Worm (Caenorhabditis elegans) whole organism, L1 larva: ENCODE measurements around the gene T05H4.11.

Source experiments
- C34B4.2 ChIP-seq: sonication (generic microtip); optimal IDR thresholded peaks from 2 replicates; lab custom pipeline; 2017; ENCODE audit warnings: mild to moderate bottlenecking, missing genetic modification characterization, missing compliant biosample characterization
- F16B12.6 ChIP-seq: fragments of 150-350 bp; optimal IDR thresholded peaks from 2 replicates; lab custom pipeline; 2014; ENCODE audit warnings: missing biosample characterization, missing genetic modification characterization
- Y116A8C.19 ChIP-seq: sonication (generic microtip); optimal IDR thresholded peaks from 2 replicates; lab custom pipeline; 2016; ENCODE audit warnings: missing compliant biosample characterization, missing genetic modification characterization, borderline replicate concordance
- aly-2 ChIP-seq: fragments of 150-350 bp; optimal IDR thresholded peaks from 2 replicates; lab custom pipeline; 2014; ENCODE audit warnings: missing biosample characterization, missing genetic modification characterization
- blmp-1 ChIP-seq: fragments of 150-350 bp; optimal IDR thresholded peaks from 2 replicates; lab custom pipeline; 2014; ENCODE audit warnings: missing biosample characterization, missing genetic modification characterization
- ceh-90 ChIP-seq: sonication (generic microtip); optimal IDR thresholded peaks from 2 replicates; lab custom pipeline; 2016; ENCODE audit warnings: missing genetic modification characterization, missing compliant biosample characterization
- ces-1 ChIP-seq: fragments of 150-350 bp; optimal IDR thresholded peaks from 2 replicates; lab custom pipeline; 2014; ENCODE audit warnings: missing biosample characterization, missing genetic modification reagents, missing genetic modification characterization
- dpl-1 ChIP-seq, 3 experiments: fragments of 150-350 bp in 2 of 3; sonication (generic microtip) in 1 of 3; optimal IDR thresholded peaks; 2 replicates each; lab custom pipeline; 2014 to 2017; ENCODE audit warnings: missing biosample characterization in 3 of 3, missing genetic modification characterization in 3 of 3, missing genetic modification reagents in 3 of 3
- efl-1 ChIP-seq, 4 experiments: fragments of 150-350 bp; optimal IDR thresholded peaks in 3 of 4; peaks in 1 of 4; 1 replicate in 1 of 4; 2 replicates in 3 of 4; lab custom pipeline; 2014; ENCODE audit warnings: missing biosample characterization in 2 of 4, missing genetic modification characterization in 2 of 4, missing genetic modification reagents in 2 of 4
- egl-13 ChIP-seq: sonication (generic microtip); optimal IDR thresholded peaks from 2 replicates; lab custom pipeline; 2016; ENCODE audit warnings: missing genotype, missing genetic modification reagents, missing genetic modification characterization, missing compliant biosample characterization
- elt-2 ChIP-seq: sonication (generic microtip); optimal IDR thresholded peaks from 2 replicates; lab custom pipeline; 2016; ENCODE audit warnings: missing genetic modification characterization, mild to moderate bottlenecking, inconsistent platforms, missing compliant biosample characterization, missing genetic modification reagents
- elt-3 ChIP-seq, 6 experiments: fragments of 150-350 bp in 1 of 6; sonication (generic microtip); optimal IDR thresholded peaks; 2 replicates each; lab custom pipeline; 2017 to 2018; ENCODE audit warnings: missing biosample characterization in 6 of 6, missing genetic modification characterization in 6 of 6, inconsistent platforms in 1 of 6
- ets-5 ChIP-seq: fragments of 200-800 bp; sonication (Bioruptor generic); IDR thresholded peaks from 2 replicates; pipeline ENCODE4 v1.3.6; 2022; ENCODE audit warnings: missing genetic modification characterization, missing compliant biosample characterization
- fos-1 ChIP-seq: fragments of 150-350 bp; optimal IDR thresholded peaks from 2 replicates; lab custom pipeline; 2014; ENCODE audit warnings: missing biosample characterization, missing genetic modification characterization
- hlh-4 ChIP-seq: sonication (generic microtip); optimal IDR thresholded peaks from 2 replicates; lab custom pipeline; 2016; ENCODE audit warnings: mild to moderate bottlenecking, missing genetic modification characterization, missing compliant biosample characterization
- hpl-2 ChIP-seq: fragments of 150-350 bp; optimal IDR thresholded peaks from 2 replicates; lab custom pipeline; 2014; ENCODE audit warnings: missing biosample characterization, missing genetic modification reagents, missing genetic modification characterization
- irx-1 ChIP-seq: sonication (generic microtip); optimal IDR thresholded peaks from 2 replicates; lab custom pipeline; 2016; ENCODE audit warnings: missing genetic modification characterization, missing compliant biosample characterization
- lin-13 ChIP-seq: fragments of 150-350 bp; optimal IDR thresholded peaks from 2 replicates; lab custom pipeline; 2014; ENCODE audit warnings: missing biosample characterization, missing genetic modification reagents, missing genetic modification characterization
- lin-14 ChIP-seq: fragments of 200-800 bp; sonication (Bioruptor generic); optimal IDR thresholded peaks from 2 replicates; lab custom pipeline; 2018; ENCODE audit warnings: mild to moderate bottlenecking, missing genetic modification characterization, moderate library complexity, missing compliant biosample characterization
- lin-35 ChIP-seq, 2 experiments: fragments of 150-350 bp; optimal IDR thresholded peaks; 2 replicates each; lab custom pipeline; 2014; ENCODE audit warnings: missing biosample characterization in 2 of 2, missing genetic modification characterization in 2 of 2, missing genetic modification reagents in 2 of 2
- lsy-2 ChIP-seq, 2 experiments: fragments of 150-350 bp; optimal IDR thresholded peaks; 2 replicates each; lab custom pipeline; 2014; ENCODE audit warnings: missing biosample characterization in 2 of 2, missing genetic modification characterization in 2 of 2
- mab-9 ChIP-seq: fragments of 200-800 bp; sonication (Bioruptor generic); IDR thresholded peaks from 2 replicates; pipeline ENCODE4 v1.3.6; 2022; ENCODE audit warnings: missing genetic modification reagents, missing genetic modification characterization, missing compliant biosample characterization
- mef-2 ChIP-seq: fragments of 150-350 bp; optimal IDR thresholded peaks from 2 replicates; lab custom pipeline; 2014; ENCODE audit warnings: missing biosample characterization, missing genetic modification characterization
- mep-1 ChIP-seq: fragments of 150-350 bp; optimal IDR thresholded peaks from 2 replicates; lab custom pipeline; 2014; ENCODE audit warnings: missing biosample characterization, missing genetic modification characterization
- nhr-12 ChIP-seq: sonication (generic microtip); optimal IDR thresholded peaks from 2 replicates; lab custom pipeline; 2017; ENCODE audit warnings: missing biosample characterization, missing genetic modification characterization
- nhr-20 ChIP-seq: sonication (generic microtip); optimal IDR thresholded peaks from 2 replicates; lab custom pipeline; 2016; ENCODE audit warnings: mild to moderate bottlenecking, missing genetic modification characterization, missing compliant biosample characterization
- nhr-28 ChIP-seq: fragments of 150-350 bp; optimal IDR thresholded peaks from 2 replicates; lab custom pipeline; 2014; ENCODE audit warnings: missing biosample characterization, missing genetic modification characterization
- nhr-47 ChIP-seq: sonication (generic microtip); optimal IDR thresholded peaks from 2 replicates; lab custom pipeline; 2016; ENCODE audit warnings: mild to moderate bottlenecking, missing genetic modification characterization, moderate library complexity, missing compliant biosample characterization
- nhr-71 ChIP-seq: sonication (generic microtip); optimal IDR thresholded peaks from 2 replicates; lab custom pipeline; 2016; ENCODE audit warnings: mild to moderate bottlenecking, missing genetic modification characterization, moderate library complexity, missing compliant biosample characterization
- nhr-77 ChIP-seq: fragments of 150-350 bp; optimal IDR thresholded peaks from 2 replicates; lab custom pipeline; 2014; ENCODE audit warnings: missing biosample characterization, missing genetic modification characterization
- nhr-84 ChIP-seq: sonication (generic microtip); optimal IDR thresholded peaks from 2 replicates; lab custom pipeline; 2017; ENCODE audit warnings: missing biosample characterization, missing genetic modification characterization
- nhr-90 ChIP-seq: sonication (generic microtip); optimal IDR thresholded peaks from 2 replicates; lab custom pipeline; 2016; ENCODE audit warnings: mild to moderate bottlenecking, missing genetic modification characterization, missing compliant biosample characterization; ENCODE audit not compliant: poor library complexity
- pqm-1 ChIP-seq: sonication (generic microtip); optimal IDR thresholded peaks from 3 replicates; lab custom pipeline; 2017; ENCODE audit warnings: missing biosample characterization, missing genetic modification characterization
- rnt-1 ChIP-seq: sonication (generic microtip); optimal IDR thresholded peaks from 2 replicates; lab custom pipeline; 2016; ENCODE audit warnings: mild to moderate bottlenecking, missing genetic modification characterization, moderate library complexity, missing compliant biosample characterization
- skn-1 ChIP-seq: fragments of 150-350 bp; optimal IDR thresholded peaks from 2 replicates; lab custom pipeline; 2014; ENCODE audit warnings: missing biosample characterization, missing genetic modification characterization
- snpc-4 ChIP-seq: fragments of 150-350 bp; optimal IDR thresholded peaks from 2 replicates; lab custom pipeline; 2014; ENCODE audit warnings: missing biosample characterization, missing genetic modification characterization
- snu-23 ChIP-seq: sonication (generic microtip); optimal IDR thresholded peaks from 2 replicates; lab custom pipeline; 2016; ENCODE audit warnings: missing genetic modification characterization, missing compliant biosample characterization
- sptf-1 ChIP-seq: fragments of 150-350 bp; optimal IDR thresholded peaks from 2 replicates; lab custom pipeline; 2014; ENCODE audit warnings: missing biosample characterization, missing genetic modification characterization
- sup-37 ChIP-seq: fragments of 200-800 bp; sonication (Bioruptor generic); optimal IDR thresholded peaks from 2 replicates; lab custom pipeline; 2018; ENCODE audit warnings: mild to moderate bottlenecking, missing genetic modification characterization, missing compliant biosample characterization
- tbx-2 ChIP-seq: sonication (generic microtip); optimal IDR thresholded peaks from 2 replicates; lab custom pipeline; 2016; ENCODE audit warnings: missing genetic modification characterization, missing compliant biosample characterization
- tlp-1 ChIP-seq: fragments of 150-350 bp; optimal IDR thresholded peaks from 2 replicates; lab custom pipeline; 2014; ENCODE audit warnings: missing biosample characterization, missing genetic modification characterization
- unc-130 ChIP-seq: fragments of 150-350 bp; optimal IDR thresholded peaks from 2 replicates; lab custom pipeline; 2017; ENCODE audit warnings: missing biosample characterization, missing genetic modification characterization, inconsistent platforms
- unc-30 ChIP-seq: sonication (generic microtip); optimal IDR thresholded peaks from 2 replicates; lab custom pipeline; 2017; ENCODE audit warnings: missing biosample characterization, missing genetic modification characterization
- unc-62 ChIP-seq: fragments of 150-350 bp; optimal IDR thresholded peaks from 2 replicates; lab custom pipeline; 2014; ENCODE audit warnings: missing biosample characterization, missing genetic modification reagents, missing genetic modification characterization
- unc-98 ChIP-seq: fragments of 200-800 bp; sonication (Bioruptor generic); IDR thresholded peaks from 2 replicates; pipeline ENCODE4 v1.3.6; 2022; ENCODE audit warnings: missing genetic modification characterization, missing compliant biosample characterization
- vab-15 ChIP-seq: sonication (generic microtip); optimal IDR thresholded peaks from 2 replicates; lab custom pipeline; 2017; ENCODE audit warnings: missing genotype, mild to moderate bottlenecking, missing genetic modification characterization, missing compliant biosample characterization
- ztf-4 ChIP-seq: fragments of 150-350 bp; optimal IDR thresholded peaks from 2 replicates; lab custom pipeline; 2014; ENCODE audit warnings: missing biosample characterization, missing genetic modification characterization

T05H4.11 gene

ce11 chrV:6433446-6434178 lies 7.6 kb upstream of the T05H4.11 start, which contains the start of the genes gad-1 and erfa-1 (continued):
- no peak for TF ChIP-seq ces-1
- TF ChIP-seq sptf-1: no peak
- no peak for TF ChIP-seq sup-37
- no peak for TF ChIP-seq hlh-4 (tag; lab: Kevin White, UChicago)
- TF ChIP-seq efl-1 (optimal IDR thresholded peaks at IDR 0.05; lab: Kevin White, UChicago): peak; percentile 67 to 78
- TF ChIP-seq efl-1 (GFP tag; optimal IDR thresholded peaks at IDR 0.05 in 1 of 2; lab: Kevin White, UChicago): peak; percentile 67 to 82
- TF ChIP-seq unc-130: peak; percentile 66
- no peak for TF ChIP-seq ets-5 (GFP tag; lab: Robert Waterston, UW)
- TF ChIP-seq elt-2 (tag; lab: Kevin White, UChicago): no peak
- TF ChIP-seq unc-98 (GFP tag; lab: Robert Waterston, UW): no peak
- TF ChIP-seq ceh-90 (tag; lab: Kevin White, UChicago): peak; percentile 76
- TF ChIP-seq lin-13 (GFP tag; lab: Kevin White, UChicago): peak; percentile 30
- TF ChIP-seq vab-15: no peak
- TF ChIP-seq fos-1: no peak
- no peak for TF ChIP-seq nhr-28
- peak; percentile 66 for TF ChIP-seq skn-1 (tag; lab: Kevin White, UChicago)
- TF ChIP-seq unc-30: no peak

DNA sequence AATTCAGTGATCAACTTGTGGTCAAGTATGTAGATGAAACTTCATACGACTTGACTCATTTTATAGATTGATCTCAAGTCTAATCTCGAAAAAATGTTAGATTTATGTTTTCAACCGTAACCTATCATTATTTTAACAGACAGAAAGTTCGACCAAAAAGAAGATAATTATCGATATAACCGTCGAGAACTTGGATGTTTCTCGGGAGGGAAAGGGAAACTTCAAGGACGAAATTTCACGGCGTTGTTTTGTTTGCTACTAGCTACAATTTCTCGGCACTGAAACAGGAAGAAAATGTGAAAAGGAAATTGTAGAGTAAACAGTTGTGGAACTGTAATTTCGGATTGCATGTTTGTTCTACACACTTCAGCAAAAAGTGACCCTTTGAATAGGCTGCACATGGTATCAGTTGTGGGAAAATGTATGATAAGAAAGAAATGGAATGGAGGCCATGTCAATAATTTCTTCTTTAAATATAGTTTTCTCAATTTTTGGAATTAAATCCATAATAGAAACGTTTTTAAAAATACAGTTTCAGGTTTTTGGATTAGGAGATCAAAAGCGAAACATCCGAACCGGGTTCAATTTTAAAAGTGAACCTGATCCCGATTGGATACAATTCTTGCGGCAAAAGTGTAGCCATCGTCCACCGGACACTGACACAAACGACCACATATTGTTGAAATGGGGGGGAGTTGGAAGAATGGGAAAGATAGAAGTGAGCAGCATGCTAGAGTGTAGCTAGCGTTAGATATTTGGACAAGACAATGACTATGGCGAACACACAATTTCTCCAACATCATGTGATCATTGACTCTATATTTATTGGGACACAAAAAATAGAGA lies 4.7 kb upstream of the T05H4.11 start:
- TF ChIP-seq rnt-1 (peak; percentile 15), nhr-71 (tag; lab: Kevin White, UChicago) (peak; percentile 27), efl-1 (optimal IDR thresholded peaks at IDR 0.05; lab: Kevin White, UChicago) (no peak), efl-1 (GFP tag; optimal IDR thresholded peaks at IDR 0.05 in 1 of 2; lab: Kevin White, UChicago) (peak in 1 of 2 experiments; percentile 16), nhr-20 (tag; lab: Kevin White, UChicago) (peak; percentile 41), nhr-28 (no peak), lin-35 (GFP tag; optimal IDR thresholded peaks at IDR 0.05; lab: Kevin White, UChicago) (peak in 1 of 2 experiments; percentile 16), egl-13 (tag; lab: Kevin White, UChicago) (no peak), nhr-12 (no peak), snpc-4 (no peak), hpl-2 (GFP tag; lab: Kevin White, UChicago) (no peak), irx-1 (no peak), pqm-1 (tag; lab: Kevin White, UChicago) (no peak), nhr-84 (tag; lab: Kevin White, UChicago) (no peak), lsy-2 (tag; optimal IDR thresholded peaks at IDR 0.05; lab: Kevin White, UChicago) (peak in 1 of 2 experiments; percentile 10), nhr-77 (tag; lab: Kevin White, UChicago) (no peak), unc-62 (GFP tag; lab: Kevin White, UChicago) (no peak), lin-14 (GFP tag; lab: Kevin White, UChicago) (peak; percentile 22), blmp-1 (tag; lab: Kevin White, UChicago) (peak; percentile 92), nhr-90 (peak; percentile 33), nhr-47 (tag; lab: Kevin White, UChicago) (no peak), snu-23 (GFP tag; lab: Kevin White, UChicago) (peak; percentile 3), ztf-4 (tag; lab: Kevin White, UChicago) (no peak), vab-15 (no peak), elt-3 (tag; optimal IDR thresholded peaks at IDR 0.05; lab: Kevin White, UChicago) (peak in 2 of 6 experiments; percentile 3 to 24)

DNA sequence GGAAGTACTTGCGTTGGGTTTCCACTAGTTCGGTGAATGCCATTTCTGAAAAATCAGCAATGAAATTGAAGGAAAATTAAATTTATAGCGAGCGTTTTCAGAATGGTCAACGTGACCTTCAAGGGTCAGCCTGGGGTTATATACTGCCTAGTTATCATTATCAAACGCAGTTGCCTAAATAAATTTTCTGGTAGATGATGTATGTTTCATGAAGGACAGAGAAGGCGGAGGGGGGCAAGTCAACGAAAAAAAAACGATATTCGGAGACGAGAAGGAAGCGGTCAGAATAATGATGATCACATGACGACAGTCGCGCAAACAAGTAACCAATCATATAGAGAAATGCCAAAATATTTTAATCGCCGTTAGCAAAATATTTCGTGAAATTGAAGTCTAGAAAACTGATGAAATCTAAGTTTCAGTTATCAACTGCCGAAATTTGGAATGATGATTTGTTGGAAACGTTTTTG lies 3.8 kb upstream of the T05H4.11 start, which contains the start of gene alh-4:
alh-4 (minus strand) TSS at position 51 of the 470 bp plus-strand sequence.
- TF ChIP-seq C34B4.2 (tag; lab: Kevin White, UChicago) (no peak), elt-3 (tag; optimal IDR thresholded peaks at IDR 0.05; lab: Kevin White, UChicago) (peak in 1 of 6 experiments; percentile 77), nhr-71 (tag; lab: Kevin White, UChicago) (peak; percentile 42), F16B12.6 (tag; lab: Kevin White, UChicago) (no peak), mep-1 (tag; lab: Kevin White, UChicago) (peak; percentile 8), tbx-2 (tag; lab: Kevin White, UChicago) (peak; percentile 17), mef-2 (no peak), blmp-1 (tag; lab: Kevin White, UChicago) (peak; percentile 79), Y116A8C.19 (tag; lab: Kevin White, UChicago) (no peak), aly-2 (tag; lab: Kevin White, UChicago) (no peak), dpl-1 (GFP tag; optimal IDR thresholded peaks at IDR 0.05; lab: Kevin White, UChicago) (peak in 1 of 3 experiments; percentile 0), nhr-20 (tag; lab: Kevin White, UChicago) (peak; percentile 67), snu-23 (GFP tag; lab: Kevin White, UChicago) (peak; percentile 44), lin-14 (GFP tag; lab: Kevin White, UChicago) (peak; percentile 45), mab-9 (no peak), lin-35 (GFP tag; optimal IDR thresholded peaks at IDR 0.05; lab: Kevin White, UChicago) (peak in 1 of 2 experiments; percentile 37), tlp-1 (tag; lab: Kevin White, UChicago) (no peak)
